Fruit fly (Drosophila melanogaster) whole organism, adult: ENCODE results near the gene hth.

Experiments used
- CG11617 ChIP-seq: fragments of 200-800 bp; sonication (Bioruptor generic); optimal IDR thresholded peaks from 2 replicates; lab custom pipeline; 2017; ENCODE audit warnings: mild to moderate bottlenecking, missing biosample characterization, missing genetic modification reagents, missing genetic modification characterization
- CG12768 ChIP-seq: fragments of 200-800 bp; sonication (Bioruptor generic); optimal IDR thresholded peaks from 2 replicates; lab custom pipeline; 2017; ENCODE audit warnings: missing biosample characterization, missing genetic modification characterization, mild to moderate bottlenecking, moderate library complexity, missing genetic modification reagents
- CG33017 ChIP-seq: fragments of 200-800 bp; sonication (Bioruptor generic); optimal IDR thresholded peaks from 2 replicates; lab custom pipeline; 2018; ENCODE audit warnings: missing biosample characterization, mild to moderate bottlenecking, missing genetic modification characterization, moderate library complexity
- CG5204 ChIP-seq: fragments of 200-800 bp; sonication (Bioruptor generic); optimal IDR thresholded peaks from 2 replicates; lab custom pipeline; 2016; ENCODE audit warnings: missing biosample characterization, missing genetic modification characterization
- Crg-1 ChIP-seq: fragments of 200-800 bp; sonication (Bioruptor generic); optimal IDR thresholded peaks from 2 replicates; lab custom pipeline; 2016; ENCODE audit warnings: missing biosample characterization, missing genetic modification characterization
- Mnt ChIP-seq: fragments of 200-800 bp; sonication (Bioruptor generic); optimal IDR thresholded peaks from 2 replicates; lab custom pipeline; 2016; ENCODE audit warnings: missing biosample characterization, mild to moderate bottlenecking, missing genetic modification characterization
- bab1 ChIP-seq: fragments of 200-800 bp; sonication (Bioruptor generic); optimal IDR thresholded peaks from 3 replicates; lab custom pipeline; 2019; ENCODE audit warnings: missing biosample characterization, mild to moderate bottlenecking, missing genetic modification characterization, moderate library complexity
- cnc ChIP-seq, 2 experiments: fragments of >200 bp; optimal IDR thresholded peaks; 2 replicates each; lab custom pipeline; 2017
- pad ChIP-seq: fragments of 200-800 bp; sonication (Bioruptor generic); optimal IDR thresholded peaks from 3 replicates; lab custom pipeline; 2017; ENCODE audit warnings: missing biosample characterization, missing genetic modification characterization, mild to moderate bottlenecking, moderate library complexity, missing genetic modification reagents

dm6 chr3R:10633855-10634254, 5.5 kb downstream of the hth start:
- no peak for TF ChIP-seq CG12768 (GFP tag; lab: Kevin White, UChicago)
- no peak for TF ChIP-seq CG11617 (GFP tag; lab: Kevin White, UChicago)
- TF ChIP-seq CG33017 = no peak
- no peak for TF ChIP-seq CG5204 (GFP tag; lab: Kevin White, UChicago)
- TF ChIP-seq Crg-1 (GFP tag; lab: Kevin White, UChicago) = no peak
- no peak for TF ChIP-seq cnc (optimal IDR thresholded peaks at IDR 0.05; lab: Kevin White, UChicago)
- no peak for TF ChIP-seq Mnt (GFP tag; lab: Kevin White, UChicago)
- no peak for TF ChIP-seq pad (GFP tag; lab: Kevin White, UChicago)
- no peak for TF ChIP-seq bab1
